Worm (Caenorhabditis elegans) whole organism, late embryonic: Measurements from ENCODE around the gene F46B6.10.

Experiments used
- C38D4.7 ChIP-seq: fragments of 200-800 bp; sonication (Bioruptor generic); optimal IDR thresholded peaks from 2 replicates; lab custom pipeline; 2018; ENCODE audit warnings: mild to moderate bottlenecking, missing genetic modification characterization, moderate library complexity, missing compliant biosample characterization
- K02D7.2 ChIP-seq: sonication (generic microtip); optimal IDR thresholded peaks from 2 replicates; lab custom pipeline; 2017; ENCODE audit warnings: mild to moderate bottlenecking, missing genetic modification characterization, missing compliant biosample characterization
- K09A11.1 ChIP-seq: sonication (generic microtip); optimal IDR thresholded peaks from 2 replicates; lab custom pipeline; 2017; ENCODE audit warnings: antibody characterized with exemption, mild to moderate bottlenecking, missing genetic modification characterization, missing compliant biosample characterization; ENCODE audit not compliant: insufficient read depth
- ahr-1 ChIP-seq: sonication (generic microtip); optimal IDR thresholded peaks from 2 replicates; lab custom pipeline; 2016; ENCODE audit warnings: missing genetic modification characterization, missing compliant biosample characterization
- ceh-14 ChIP-seq: sonication (generic microtip); optimal IDR thresholded peaks from 2 replicates; lab custom pipeline; 2016; ENCODE audit warnings: missing genotype, missing genetic modification characterization, missing compliant biosample characterization
- ceh-18 ChIP-seq: sonication (generic microtip); optimal IDR thresholded peaks from 2 replicates; lab custom pipeline; 2016; ENCODE audit warnings: missing genetic modification characterization, missing compliant biosample characterization
- ceh-2 ChIP-seq: sonication (generic microtip); optimal IDR thresholded peaks from 2 replicates; lab custom pipeline; 2016; ENCODE audit warnings: missing genotype, missing genetic modification characterization, missing compliant biosample characterization
- ceh-22 ChIP-seq: sonication (generic microtip); optimal IDR thresholded peaks from 2 replicates; lab custom pipeline; 2017; ENCODE audit warnings: missing biosample characterization, missing genetic modification characterization
- ceh-24 ChIP-seq: sonication (generic microtip); optimal IDR thresholded peaks from 2 replicates; lab custom pipeline; 2016; ENCODE audit warnings: mild to moderate bottlenecking, missing genetic modification characterization, missing compliant biosample characterization
- ceh-31 ChIP-seq: sonication (generic microtip); optimal IDR thresholded peaks from 2 replicates; lab custom pipeline; 2016; ENCODE audit warnings: missing genetic modification characterization, missing compliant biosample characterization
- ceh-34 ChIP-seq: sonication (generic microtip); optimal IDR thresholded peaks from 2 replicates; lab custom pipeline; 2016; ENCODE audit warnings: mild to moderate bottlenecking, missing genetic modification characterization, missing compliant biosample characterization
- ceh-48 ChIP-seq: sonication (generic microtip); optimal IDR thresholded peaks from 2 replicates; lab custom pipeline; 2016; ENCODE audit warnings: missing genetic modification characterization, inconsistent platforms, missing compliant biosample characterization
- ceh-6 ChIP-seq: fragments of 200-800 bp; sonication (Bioruptor generic); optimal IDR thresholded peaks from 2 replicates; lab custom pipeline; 2018; ENCODE audit warnings: mild to moderate bottlenecking, missing genetic modification characterization, missing compliant biosample characterization
- che-1 ChIP-seq: sonication (generic microtip); optimal IDR thresholded peaks from 2 replicates; lab custom pipeline; 2016; ENCODE audit warnings: mild to moderate bottlenecking, missing genetic modification characterization, missing compliant biosample characterization
- dve-1 ChIP-seq: sonication (generic microtip); optimal IDR thresholded peaks from 2 replicates; lab custom pipeline; 2017; ENCODE audit warnings: antibody characterized with exemption, mild to moderate bottlenecking, missing genetic modification characterization, missing compliant biosample characterization
- elt-2 ChIP-seq: sonication (generic microtip); optimal IDR thresholded peaks from 2 replicates; lab custom pipeline; 2016; ENCODE audit warnings: missing genetic modification reagents, missing genetic modification characterization, missing compliant biosample characterization
- ets-4 ChIP-seq: sonication (generic microtip); optimal IDR thresholded peaks from 2 replicates; lab custom pipeline; 2016; ENCODE audit warnings: missing genetic modification characterization, missing compliant biosample characterization
- eyg-1 ChIP-seq: sonication (generic microtip); optimal IDR thresholded peaks from 2 replicates; lab custom pipeline; 2016; ENCODE audit warnings: missing genotype, missing genetic modification characterization, missing compliant biosample characterization
- gmeb-2 ChIP-seq: sonication (generic microtip); optimal IDR thresholded peaks from 2 replicates; lab custom pipeline; 2016; ENCODE audit warnings: missing genetic modification characterization, inconsistent platforms, missing compliant biosample characterization
- hlh-13 ChIP-seq: fragments of 200-800 bp; sonication (Bioruptor generic); optimal IDR thresholded peaks from 2 replicates; lab custom pipeline; 2018; ENCODE audit warnings: mild to moderate bottlenecking, missing genetic modification characterization, missing compliant biosample characterization
- hlh-15 ChIP-seq: sonication (generic microtip); optimal IDR thresholded peaks from 2 replicates; lab custom pipeline; 2016; ENCODE audit warnings: missing genetic modification characterization, missing compliant biosample characterization
- hlh-30 ChIP-seq: sonication (generic microtip); optimal IDR thresholded peaks from 2 replicates; lab custom pipeline; 2017; ENCODE audit warnings: antibody characterized with exemption, missing genetic modification characterization, missing compliant biosample characterization; ENCODE audit not compliant: insufficient read depth
- hlh-6 ChIP-seq: sonication (generic microtip); optimal IDR thresholded peaks from 2 replicates; lab custom pipeline; 2016; ENCODE audit warnings: missing genotype, missing genetic modification characterization, missing compliant biosample characterization
- hlh-8 ChIP-seq: sonication (generic microtip); optimal IDR thresholded peaks from 2 replicates; lab custom pipeline; 2016; ENCODE audit warnings: missing genotype, missing genetic modification characterization, missing compliant biosample characterization
- lim-6 ChIP-seq: sonication (generic microtip); optimal IDR thresholded peaks from 2 replicates; lab custom pipeline; 2016; ENCODE audit warnings: missing genetic modification characterization, missing compliant biosample characterization
- madf-2 ChIP-seq: sonication (generic microtip); optimal IDR thresholded peaks from 2 replicates; lab custom pipeline; 2017; ENCODE audit warnings: missing genetic modification characterization, missing compliant biosample characterization
- mec-3 ChIP-seq: sonication (generic microtip); optimal IDR thresholded peaks from 2 replicates; lab custom pipeline; 2016; ENCODE audit warnings: borderline replicate concordance, missing genetic modification characterization, missing compliant biosample characterization
- nhr-11 ChIP-seq: fragments of 150-350 bp; optimal IDR thresholded peaks from 2 replicates; lab custom pipeline; 2014; ENCODE audit warnings: missing biosample characterization, missing genetic modification characterization
- npax-4 ChIP-seq: sonication (generic microtip); optimal IDR thresholded peaks from 2 replicates; lab custom pipeline; 2016; ENCODE audit warnings: missing genetic modification characterization, missing compliant biosample characterization
- pag-3 ChIP-seq: sonication (generic microtip); optimal IDR thresholded peaks from 2 replicates; lab custom pipeline; 2016; ENCODE audit warnings: missing compliant biosample characterization, missing genetic modification characterization, borderline replicate concordance
- pha-2 ChIP-seq: sonication (generic microtip); optimal IDR thresholded peaks from 2 replicates; lab custom pipeline; 2017; ENCODE audit warnings: mild to moderate bottlenecking, missing genetic modification characterization, missing compliant biosample characterization
- pha-4 ChIP-seq: fragments of 150-350 bp; optimal IDR thresholded peaks from 2 replicates; lab custom pipeline; 2018; ENCODE audit warnings: missing biosample characterization, missing genetic modification reagents, missing genetic modification characterization
- rnt-1 ChIP-seq: sonication (generic microtip); optimal IDR thresholded peaks from 2 replicates; lab custom pipeline; 2016; ENCODE audit warnings: missing genetic modification characterization, missing compliant biosample characterization
- sdc-2 ChIP-seq: sonication (generic microtip); optimal IDR thresholded peaks from 2 replicates; lab custom pipeline; 2016; ENCODE audit warnings: missing genotype, missing genetic modification characterization, missing compliant biosample characterization
- sox-2 ChIP-seq: fragments of 200-800 bp; sonication (Bioruptor generic); IDR thresholded peaks from 2 replicates; pipeline ENCODE4 v1.3.6; 2022; ENCODE audit warnings: missing genetic modification reagents, missing genetic modification characterization, missing compliant biosample characterization
- sox-4 ChIP-seq: sonication (generic microtip); optimal IDR thresholded peaks from 2 replicates; lab custom pipeline; 2017; ENCODE audit warnings: mild to moderate bottlenecking, missing genetic modification characterization, inconsistent platforms, missing compliant biosample characterization
- unc-42 ChIP-seq: sonication (generic microtip); optimal IDR thresholded peaks from 2 replicates; lab custom pipeline; 2016; ENCODE audit warnings: missing genotype, missing genetic modification characterization, missing compliant biosample characterization
- zip-5 ChIP-seq: sonication (generic microtip); optimal IDR thresholded peaks from 2 replicates; lab custom pipeline; 2016; ENCODE audit warnings: missing genetic modification characterization, missing compliant biosample characterization

F46B6.10 gene

DNA sequence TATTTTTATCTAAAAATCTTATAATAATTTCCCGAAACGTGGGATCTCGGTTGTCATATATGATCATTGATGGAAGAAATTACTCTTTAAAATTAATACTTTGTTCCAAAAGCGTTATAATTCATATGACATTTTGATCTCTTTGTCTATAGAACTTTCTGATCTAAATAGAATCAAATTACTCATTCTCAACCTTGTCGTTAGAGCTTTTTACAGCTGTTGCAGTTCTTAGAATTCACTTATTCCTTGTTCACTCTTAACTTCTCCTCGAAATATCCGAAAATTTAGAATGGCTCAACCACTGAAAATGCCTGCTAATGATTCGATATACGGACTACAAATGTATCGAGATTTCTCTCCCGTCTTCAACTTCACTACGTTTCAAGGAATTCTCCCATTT lies 9.3 kb upstream of the F46B6.10 start, which contains the start of gene sru-29:
TSS of gene sru-29 (plus strand) at position 301 of the 400 bp plus-strand sequence.
- TF ChIP-seq sdc-2 (tag; lab: Kevin White, UChicago) (no peak), ceh-31 (tag; lab: Kevin White, UChicago) (no peak), dve-1 (tag; lab: Kevin White, UChicago) (no peak)

DNA sequence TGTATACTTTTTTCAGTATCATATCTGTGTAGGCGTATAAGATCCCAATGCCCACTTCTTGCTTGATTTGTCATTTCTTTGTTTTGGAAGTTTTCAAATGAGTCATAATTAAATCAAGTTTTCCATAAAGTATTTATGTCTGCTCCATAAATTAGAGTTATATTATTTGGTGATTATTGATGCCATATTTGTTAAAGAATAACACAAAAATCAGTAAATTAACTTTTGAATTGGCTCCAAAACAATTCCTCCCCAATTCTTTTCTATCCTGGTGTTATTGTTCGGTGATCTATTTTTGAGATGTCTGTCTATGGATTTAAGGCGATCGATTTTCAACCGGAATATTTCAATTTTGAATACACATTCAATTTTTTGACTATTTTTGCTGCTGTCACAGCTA lies 3.3 kb upstream of the F46B6.10 start, which contains the start of gene sru-37:
TSS of gene sru-37 (plus strand) at position 301 of the 400 bp plus-strand sequence.
- TF ChIP-seq rnt-1 (tag; lab: Kevin White, UChicago) (no peak), K09A11.1 (tag; lab: Kevin White, UChicago) (no peak), ahr-1 (tag; lab: Kevin White, UChicago) (no peak), madf-2 (tag; lab: Kevin White, UChicago) (no peak), ceh-34 (tag; lab: Kevin White, UChicago) (no peak), che-1 (no peak), ceh-6 (GFP tag; lab: Kevin White, UChicago) (no peak), hlh-15 (no peak)

DNA sequence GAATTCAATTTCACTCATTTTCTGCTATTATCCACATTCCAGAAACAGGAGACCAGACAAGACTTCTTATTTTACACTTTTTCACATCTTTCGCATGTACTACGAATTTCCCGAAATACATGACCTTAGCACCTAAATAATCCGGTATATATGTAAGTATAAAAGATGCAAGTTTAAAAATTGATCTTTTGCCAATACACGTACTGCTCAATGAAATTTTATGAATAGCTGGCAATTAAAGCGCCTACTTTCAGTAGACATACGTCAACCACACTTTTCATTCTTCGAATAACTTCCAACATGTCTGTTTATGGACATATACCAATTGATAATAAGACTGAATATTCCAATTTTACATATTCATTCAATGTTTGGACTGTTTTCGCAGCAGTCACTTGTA lies 1.3 kb upstream of the F46B6.10 start, which contains the start of gene sru-39:
TSS of gene sru-39 (plus strand) at position 301 of the 400 bp plus-strand sequence.
- TF ChIP-seq eyg-1 (no peak), ceh-2 (tag; lab: Kevin White, UChicago) (no peak), ceh-48 (tag; lab: Kevin White, UChicago) (no peak), sox-2 (GFP tag; lab: Robert Waterston, UW) (no peak), unc-42 (tag; lab: Kevin White, UChicago) (no peak), ceh-14 (tag; lab: Kevin White, UChicago) (no peak), ceh-18 (tag; lab: Kevin White, UChicago) (no peak), hlh-6 (tag; lab: Kevin White, UChicago) (no peak), nhr-11 (tag; lab: Kevin White, UChicago) (no peak), hlh-8 (tag; lab: Kevin White, UChicago) (no peak), elt-2 (tag; lab: Kevin White, UChicago) (no peak), gmeb-2 (no peak), pha-4 (tag; lab: Kevin White, UChicago) (no peak), sox-4 (no peak)

DNA sequence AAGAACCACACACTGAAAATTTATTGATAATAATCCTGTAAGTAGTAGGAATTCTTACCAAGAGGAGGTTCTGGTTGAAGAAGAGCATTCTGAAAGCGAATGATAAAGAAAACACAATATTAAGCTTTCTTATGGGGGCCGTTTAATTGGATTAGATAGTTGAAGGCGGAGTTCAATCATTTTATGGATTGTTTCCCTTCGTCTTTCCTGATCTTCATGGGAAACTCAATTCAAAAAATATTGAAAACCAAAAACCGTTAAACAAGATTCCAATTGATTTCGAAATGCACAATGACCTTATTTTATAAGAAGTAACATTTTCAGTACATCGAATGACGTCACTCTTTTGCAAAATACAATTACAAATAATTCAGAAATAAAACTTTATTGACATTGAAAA lies 2.8 kb downstream of the F46B6.10 start, which contains the start of gene F46B6.13:
TSS of gene F46B6.13 (minus strand) at position 101 of the 400 bp plus-strand sequence.
- TF ChIP-seq npax-4 (no peak), ceh-34 (tag; lab: Kevin White, UChicago) (no peak), lim-6 (tag; lab: Kevin White, UChicago) (no peak), ets-4 (no peak), ceh-31 (tag; lab: Kevin White, UChicago) (no peak), sox-2 (GFP tag; lab: Robert Waterston, UW) (no peak), mec-3 (tag; lab: Kevin White, UChicago) (no peak), hlh-30 (tag; lab: Kevin White, UChicago) (no peak)

DNA sequence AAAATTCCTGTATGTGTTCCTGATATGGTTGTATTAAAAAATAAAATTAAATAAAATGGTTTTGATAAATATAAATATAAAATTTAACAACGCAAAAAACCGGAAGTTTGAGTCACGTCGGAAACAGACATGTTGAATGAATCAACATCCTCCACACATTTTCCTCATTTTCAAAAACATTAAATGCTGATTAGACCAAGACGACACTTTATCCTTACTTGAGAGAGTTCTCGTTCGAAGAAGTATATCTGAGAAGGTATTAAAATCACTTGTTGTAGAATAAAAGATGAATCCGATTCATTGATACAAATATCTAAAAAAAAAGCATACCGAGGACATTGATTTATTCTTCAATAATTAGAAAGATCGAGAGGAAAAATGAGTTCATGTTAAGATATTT lies 3.7 kb downstream of the F46B6.10 start:
- TF ChIP-seq dve-1 (tag; lab: Kevin White, UChicago) (no peak), ceh-24 (tag; lab: Kevin White, UChicago) (no peak), hlh-13 (GFP tag; lab: Kevin White, UChicago) (no peak), ceh-22 (tag; lab: Kevin White, UChicago) (no peak), gmeb-2 (no peak), K02D7.2 (tag; lab: Kevin White, UChicago) (no peak), pag-3 (tag; lab: Kevin White, UChicago) (no peak), ets-4 (no peak), zip-5 (tag; lab: Kevin White, UChicago) (no peak), pha-2 (tag; lab: Kevin White, UChicago) (no peak), ceh-31 (tag; lab: Kevin White, UChicago) (no peak), C38D4.7 (GFP tag; lab: Kevin White, UChicago) (no peak)
